Fruit fly (Drosophila melanogaster) S2 (cell line): ENCODE measurements around the gene Saf6.

ENCODE experiments used
- CG8478 ChIP-seq: fragments of >200 bp; optimal IDR thresholded peaks from 2 replicates; lab custom pipeline; 2018
- CTCF ChIP-seq, 2 experiments: fragments of >200 bp; optimal IDR thresholded peaks; 2 replicates each; lab custom pipeline; 2018

dm6 chr2L:811405-811804, 4.3 kb downstream of the Saf6 start, which contains the start of gene Dbp21E2:
- TF ChIP-seq CG8478 (lab: Kevin White, UChicago), result no peak
- TF ChIP-seq CTCF (optimal IDR thresholded peaks at IDR 0.05; lab: Kevin White, UChicago), result no peak
